Worm (Caenorhabditis elegans): Measurements from ENCODE around the gene eef-1G.
A peak's percentile ranks its signal among the peaks of the same experiment; 100 is the strongest.

The eef-1G gene

DNA sequence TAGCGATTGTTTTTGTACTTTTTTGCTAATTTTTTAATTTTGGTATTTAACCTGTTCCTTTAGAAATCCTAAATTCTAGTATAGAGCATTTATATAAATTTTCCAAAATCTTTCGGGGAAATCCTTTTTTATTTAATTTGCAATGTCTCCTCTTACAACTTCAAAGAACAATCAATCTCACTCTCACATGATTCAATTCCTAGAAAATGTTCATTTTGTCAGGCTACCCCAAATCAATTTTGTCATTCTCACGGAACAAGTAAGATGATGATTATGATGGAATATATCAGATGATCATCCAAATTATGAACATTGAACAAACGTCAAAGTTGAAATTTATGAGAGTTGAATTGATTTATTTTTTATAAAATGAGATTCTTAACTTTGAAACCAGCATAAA, 28.2 kb upstream of the eef-1G start (continued):
- TF ChIP-seq cebp-1 (GFP tag; IDR thresholded peaks at IDR 0.05) (peak; percentile 54; the same call in 1 of the 2 replicates), cebp-1 (tag; optimal IDR thresholded peaks at IDR 0.05) (peak; percentile 51), snpc-1.3 (tag; optimal IDR thresholded peaks at IDR 0.05; ENCODE audit: insufficient read depth) (no peak), sea-2 (GFP tag; IDR thresholded peaks at IDR 0.05) (no peak), lin-54 (GFP tag; optimal IDR thresholded peaks at IDR 0.05) (no peak), rcor-1 (GFP tag; IDR thresholded peaks at IDR 0.05) (no peak), F57C9.4 (tag; optimal IDR thresholded peaks at IDR 0.05) (no peak), pbrm-1 (GFP tag; IDR thresholded peaks at IDR 0.05) (no peak), mel-28 (tag; optimal IDR thresholded peaks at IDR 0.05; ENCODE audit: borderline replicate concordance) (no peak), ets-4 (GFP tag; optimal IDR thresholded peaks at IDR 0.05) (no peak), madf-8 (GFP tag; conservative IDR thresholded peaks at IDR 0.05) (no peak), Y56A3A.18 (GFP tag; IDR thresholded peaks at IDR 0.05) (no peak), tbx-9 (tag; optimal IDR thresholded peaks at IDR 0.05; ENCODE audit: borderline replicate concordance) (no peak), ztf-25 (GFP tag; IDR thresholded peaks at IDR 0.05) (no peak), madf-6 (GFP tag; IDR thresholded peaks at IDR 0.05) (no peak), mxl-1 (tag; optimal IDR thresholded peaks at IDR 0.05) (no peak), fkh-3 (tag; optimal IDR thresholded peaks at IDR 0.05) (no peak), Y79H2A.3 (GFP tag; conservative IDR thresholded peaks at IDR 0.05) (no peak), B0019.2 (GFP tag; conservative IDR thresholded peaks at IDR 0.05) (no peak), snpc-1.1 (tag; optimal IDR thresholded peaks at IDR 0.05; ENCODE audit: insufficient read depth) (no peak), nhr-90 (tag; optimal IDR thresholded peaks at IDR 0.05) (peak; percentile 4), F33H1.4 (GFP tag; IDR thresholded peaks at IDR 0.05) (no peak), madf-10 (tag; optimal IDR thresholded peaks at IDR 0.05) (no peak), madf-3 (GFP tag; IDR thresholded peaks at IDR 0.05) (no peak), C06A6.2 (GFP tag; conservative IDR thresholded peaks at IDR 0.05) (peak; percentile 33), F52B5.7 (tag; optimal IDR thresholded peaks at IDR 0.05) (no peak), die-1 (tag; optimal IDR thresholded peaks at IDR 0.05) (no peak), lsl-1 (GFP tag; optimal IDR thresholded peaks at IDR 0.05) (no peak), unc-62 (GFP tag; optimal IDR thresholded peaks at IDR 0.05) (no peak), ZK185.1 (tag; optimal IDR thresholded peaks at IDR 0.05; ENCODE audit: poor library complexity, severe bottlenecking) (no peak), ceh-27 (GFP tag; optimal IDR thresholded peaks at IDR 0.05) (no peak), him-1 (tag; optimal IDR thresholded peaks at IDR 0.05) (no peak), aptf-3 (GFP tag; IDR thresholded peaks at IDR 0.05) (no peak), F55B11.4 (tag; optimal IDR thresholded peaks at IDR 0.05; ENCODE audit: borderline replicate concordance, insufficient read depth) (no peak), gei-17 (GFP tag; optimal IDR thresholded peaks at IDR 0.05) (no peak), mcd-1 (GFP tag; IDR thresholded peaks at IDR 0.05) (0 out of 2 replicates have a peak, but pooled peaks have one; percentile 21), nfyb-1 (GFP tag; IDR thresholded peaks at IDR 0.05) (peak; percentile 80), unc-130 (GFP tag; optimal IDR thresholded peaks at IDR 0.05) (no peak), let-526 (GFP tag; IDR thresholded peaks at IDR 0.05) (no peak), pha-4 (tag; optimal IDR thresholded peaks at IDR 0.05) (no peak), F57A8.1 (GFP tag; optimal IDR thresholded peaks at IDR 0.05) (no peak), hmg-20 (GFP tag; IDR thresholded peaks at IDR 0.05) (no peak), B0035.1 (tag; optimal IDR thresholded peaks at IDR 0.05) (no peak), hsf-1 (GFP tag; IDR thresholded peaks at IDR 0.05) (no peak), egrh-3 (GFP tag; IDR thresholded peaks at IDR 0.05) (no peak), nhr-80 (tag; optimal IDR thresholded peaks at IDR 0.05) (no peak), dpff-1 (tag; optimal IDR thresholded peaks at IDR 0.05) (no peak), tlf-1 (GFP tag; optimal IDR thresholded peaks at IDR 0.05) (no peak), F22D6.2 (tag; optimal IDR thresholded peaks at IDR 0.05) (no peak)

Measured in whole organism, young adult.